Worm (Caenorhabditis elegans): ENCODE measurements around the gene F21D5.4.
"Not testable (repeated sequence)": the region's sequence is repeated elsewhere in the genome, so short reads cannot be mapped to it uniquely, and the experiment has no call there.

The F21D5.4 gene

ce11 chrIV:8715032-8715431 is 22.9 kb upstream of the F21D5.4 start, which contains the start of the genes parg-2 and ipla-5:
parg-2 (minus strand) TSS chrIV:8715132.
ipla-5 (plus strand) TSS chrIV:8715247.
- TF ChIP-seq zag-1, nhr-6, nhr-25 (tag; optimal IDR thresholded peaks at IDR 0.05): not testable (repeated sequence)

ce11 chrIV:8718153-8718552 is 19.7 kb upstream of the F21D5.4 start, which contains the start of gene H23L24.1:
H23L24.1 (plus strand) TSS chrIV:8718453.
- TF ChIP-seq zag-1 (tag; optimal IDR thresholded peaks at IDR 0.05) (no peak), mbf-1 (tag; optimal IDR thresholded peaks at IDR 0.05) (no peak), snpc-4 (tag; optimal IDR thresholded peaks at IDR 0.05) (no peak), mab-5 (tag; optimal IDR thresholded peaks at IDR 0.05) (no peak), sma-3 (GFP tag; optimal IDR thresholded peaks at IDR 0.05) (no peak), elt-3 (tag; optimal IDR thresholded peaks at IDR 0.05) (no peak), skn-1 (tag; optimal IDR thresholded peaks at IDR 0.05) (no peak), nhr-21 (tag; optimal IDR thresholded peaks at IDR 0.05) (no peak), nhr-25 (tag; optimal IDR thresholded peaks at IDR 0.05) (no peak), gmeb-1 (tag; optimal IDR thresholded peaks at IDR 0.05) (no peak), Y55F3AM.14 (GFP tag; optimal IDR thresholded peaks at IDR 0.05) (no peak), ama-1 (optimal IDR thresholded peaks at IDR 0.05) (no peak), dmd-4 (tag; optimal IDR thresholded peaks at IDR 0.05) (no peak), ztf-1 (GFP tag; conservative IDR thresholded peaks at IDR 0.05) (no peak), R02D3.7 (tag; optimal IDR thresholded peaks at IDR 0.05) (no peak), crh-2 (tag; optimal IDR thresholded peaks at IDR 0.05) (no peak), nhr-129 (tag; optimal IDR thresholded peaks at IDR 0.05) (no peak), lsy-2 (tag; optimal IDR thresholded peaks at IDR 0.05) (no peak), ztf-11 (tag; optimal IDR thresholded peaks at IDR 0.05) (no peak)

- TF ChIP-seq lin-11 (tag; optimal IDR thresholded peaks at IDR 0.05) (no peak), lsy-2 (tag; optimal IDR thresholded peaks at IDR 0.05) (no peak), fos-1 (tag; optimal IDR thresholded peaks at IDR 0.05) (no peak), C34F6.9 (tag; optimal IDR thresholded peaks at IDR 0.05) (no peak), skn-1 (tag; optimal IDR thresholded peaks at IDR 0.05) (no peak), ztf-1 (GFP tag; conservative IDR thresholded peaks at IDR 0.05) (no peak), zag-1 (tag; optimal IDR thresholded peaks at IDR 0.05) (no peak)
These were observed 15.1 kb upstream of the F21D5.4 start for ce11 chrIV:8722801-8723200.

- TF ChIP-seq nhr-129 (tag; optimal IDR thresholded peaks at IDR 0.05) (no peak), lin-13 (GFP tag; optimal IDR thresholded peaks at IDR 0.05) (no peak), ceh-82 (tag; optimal IDR thresholded peaks at IDR 0.05) (no peak), lsy-2 (tag; optimal IDR thresholded peaks at IDR 0.05) (no peak), fos-1 (tag; optimal IDR thresholded peaks at IDR 0.05) (no peak), skn-1 (tag; optimal IDR thresholded peaks at IDR 0.05) (no peak), aly-2 (tag; optimal IDR thresholded peaks at IDR 0.05) (no peak), nhr-11 (tag; optimal IDR thresholded peaks at IDR 0.05) (no peak), sma-9 (GFP tag; optimal IDR thresholded peaks at IDR 0.05) (no peak), sma-9 (tag; optimal IDR thresholded peaks at IDR 0.05) (no peak), mbf-1 (tag; optimal IDR thresholded peaks at IDR 0.05) (no peak), nhr-6 (tag; optimal IDR thresholded peaks at IDR 0.05) (no peak), C34F6.9 (tag; optimal IDR thresholded peaks at IDR 0.05) (no peak), lin-11 (tag; optimal IDR thresholded peaks at IDR 0.05) (no peak), crh-2 (tag; optimal IDR thresholded peaks at IDR 0.05) (no peak), nhr-25 (tag; optimal IDR thresholded peaks at IDR 0.05) (no peak)
These were observed 14.2 kb upstream of the F21D5.4 start, which contains the start of gene F21D5.9 for ce11 chrIV:8723720-8724119. F21D5.9 (plus strand) TSS chrIV:8724020.

- TF ChIP-seq C34F6.9 (tag; optimal IDR thresholded peaks at IDR 0.05) (no peak), nhr-129 (tag; optimal IDR thresholded peaks at IDR 0.05) (no peak), Y55F3AM.14 (GFP tag; optimal IDR thresholded peaks at IDR 0.05) (no peak), sma-3 (GFP tag; optimal IDR thresholded peaks at IDR 0.05) (no peak), alr-1 (tag; optimal IDR thresholded peaks at IDR 0.05) (no peak), ztf-4 (tag; optimal IDR thresholded peaks at IDR 0.05) (no peak), nhr-12 (tag; optimal IDR thresholded peaks at IDR 0.05) (no peak), ztf-1 (GFP tag; conservative IDR thresholded peaks at IDR 0.05) (no peak), ceh-16 (tag; optimal IDR thresholded peaks at IDR 0.05) (no peak), zag-1 (tag; optimal IDR thresholded peaks at IDR 0.05) (no peak), unc-39 (tag; optimal IDR thresholded peaks at IDR 0.05) (no peak), lin-11 (tag; optimal IDR thresholded peaks at IDR 0.05) (no peak), nhr-10 (tag; optimal IDR thresholded peaks at IDR 0.05) (no peak), mdl-1 (tag; optimal IDR thresholded peaks at IDR 0.05) (no peak), gmeb-1 (tag; optimal IDR thresholded peaks at IDR 0.05) (no peak), nhr-6 (tag; optimal IDR thresholded peaks at IDR 0.05) (no peak), nhr-23 (tag; optimal IDR thresholded peaks at IDR 0.05) (no peak), peb-1 (tag; optimal IDR thresholded peaks at IDR 0.05) (no peak)
These were observed 13.0 kb upstream of the F21D5.4 start for ce11 chrIV:8724907-8725306.

Measured in whole organism, L2 larva.